Fruit fly (Drosophila melanogaster): Measurements from ENCODE around the gene CG13481.

DNA sequence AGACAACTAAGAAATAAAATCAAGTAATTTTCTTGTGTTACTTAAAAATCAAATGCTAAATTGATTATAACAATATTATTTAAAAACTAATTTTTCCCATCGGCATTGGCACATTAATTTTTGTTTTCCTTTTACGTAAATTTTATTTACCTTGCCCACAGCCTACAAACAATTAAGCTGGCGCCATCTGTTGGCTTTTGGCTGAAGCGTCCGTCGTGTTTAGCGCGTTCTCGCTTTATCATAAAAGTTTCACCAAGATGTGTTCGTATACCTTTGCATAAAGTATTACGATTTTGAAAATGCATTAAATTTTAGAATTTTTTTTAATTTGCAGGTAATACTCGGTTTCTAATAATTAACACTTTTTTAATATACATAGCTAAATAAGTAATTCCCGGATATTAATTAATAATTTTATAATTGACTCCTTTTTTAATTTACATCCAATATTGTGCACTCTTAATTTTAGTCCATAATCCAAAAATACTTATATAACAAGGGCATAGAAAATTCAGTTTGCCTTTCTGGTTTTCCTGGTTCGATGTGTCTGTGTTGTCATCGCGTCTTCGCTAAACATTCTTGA, 27.6 kb upstream of the CG13481 start:
- TF ChIP-seq Ets98B (GFP tag; IDR thresholded peaks at IDR 0.05): no peak
- TF ChIP-seq D1 (tag; optimal IDR thresholded peaks at IDR 0.05): no peak

Measured in whole organism, pupa.